Fruit fly (Drosophila melanogaster) whole organism, embryonic: ENCODE data around the gene CG17234.

Experiments used
- Asciz ChIP-seq: fragments of 200-800 bp; sonication (Bioruptor generic); optimal IDR thresholded peaks from 2 replicates; lab custom pipeline; 2017; ENCODE audit warnings: missing biosample characterization, mild to moderate bottlenecking, missing genetic modification characterization, missing genetic modification reagents
- B-H2 ChIP-seq: fragments of 200-800 bp; sonication (Bioruptor generic); optimal IDR thresholded peaks from 2 replicates; lab custom pipeline; 2018; ENCODE audit warnings: missing biosample characterization, mild to moderate bottlenecking, missing genetic modification characterization
- Bgb ChIP-seq: fragments of 200-800 bp; sonication (Bioruptor generic); IDR thresholded peaks from 2 replicates; pipeline ENCODE4 v1.3.6; 2022; ENCODE audit warnings: missing biosample characterization, missing genetic modification characterization; ENCODE audit not compliant: partially characterized antibody
- CG10321 ChIP-seq: fragments of 200-800 bp; sonication (Bioruptor generic); IDR thresholded peaks from 2 replicates; pipeline ENCODE4 v1.3.6; 2022; ENCODE audit warnings: missing biosample characterization, missing genetic modification characterization
- CG12744 ChIP-seq: fragments of 200-800 bp; sonication (Bioruptor generic); optimal IDR thresholded peaks from 2 replicates; lab custom pipeline; 2016; ENCODE audit warnings: missing biosample characterization, missing genetic modification characterization
- CG14014 ChIP-seq: fragments of 200-800 bp; sonication (Bioruptor generic); IDR thresholded peaks from 2 replicates; pipeline ENCODE4 v1.3.6; 2022; ENCODE audit warnings: missing biosample characterization, missing genetic modification characterization
- CG14050 ChIP-seq: fragments of 200-800 bp; sonication (Bioruptor generic); IDR thresholded peaks from 3 replicates; pipeline ENCODE4 v1.3.6; 2022; ENCODE audit warnings: missing biosample characterization, missing genetic modification characterization
- CG15514 ChIP-seq: fragments of 200-800 bp; sonication (Bioruptor generic); optimal IDR thresholded peaks from 3 replicates; lab custom pipeline; 2017; ENCODE audit warnings: missing biosample characterization, missing genetic modification characterization, mild to moderate bottlenecking, moderate library complexity, missing genetic modification reagents
- CG17829 ChIP-seq: fragments of 200-800 bp; optimal IDR thresholded peaks from 2 replicates; lab custom pipeline; 2019; ENCODE audit warnings: missing biosample characterization, mild to moderate bottlenecking, missing genetic modification characterization, moderate library complexity
- CG17912 ChIP-seq: fragments of 200-800 bp; sonication (Bioruptor generic); optimal IDR thresholded peaks from 2 replicates; lab custom pipeline; 2018; ENCODE audit warnings: missing biosample characterization, mild to moderate bottlenecking, missing genetic modification characterization
- CG18599 ChIP-seq: fragments of 200-800 bp; sonication (Bioruptor generic); optimal IDR thresholded peaks from 3 replicates; lab custom pipeline; 2017; ENCODE audit warnings: missing biosample characterization, missing genetic modification characterization, mild to moderate bottlenecking, moderate library complexity, missing genetic modification reagents
- CG18764 ChIP-seq: fragments of 200-800 bp; sonication (Bioruptor generic); optimal IDR thresholded peaks from 3 replicates; lab custom pipeline; 2016; ENCODE audit warnings: missing biosample characterization, missing genetic modification characterization
- CG32767 ChIP-seq: fragments of 200-800 bp; sonication (Bioruptor generic); IDR thresholded peaks from 2 replicates; pipeline ENCODE4 v1.3.6; 2022; ENCODE audit warnings: missing biosample characterization, missing genetic modification characterization
- CG32772 ChIP-seq: fragments of 200-800 bp; sonication (Bioruptor generic); IDR thresholded peaks from 2 replicates; pipeline ENCODE4 v1.3.6; 2022; ENCODE audit warnings: missing biosample characterization, missing genetic modification characterization
- CG33213 ChIP-seq: fragments of 200-800 bp; sonication (Bioruptor generic); optimal IDR thresholded peaks from 3 replicates; lab custom pipeline; 2016; ENCODE audit warnings: missing biosample characterization, missing genetic modification characterization
- CG42726 ChIP-seq: fragments of 200-800 bp; sonication (Bioruptor generic); IDR thresholded peaks from 2 replicates; pipeline ENCODE4 v1.3.6; 2022; ENCODE audit warnings: missing biosample characterization, missing genetic modification characterization; ENCODE audit not compliant: partially characterized antibody
- CG7357 ChIP-seq: fragments of 200-800 bp; sonication (Bioruptor generic); IDR thresholded peaks from 3 replicates; pipeline ENCODE4 v1.3.6; 2022; ENCODE audit warnings: missing biosample characterization, missing genetic modification characterization
- CG7372 ChIP-seq: fragments of 200-800 bp; sonication (Bioruptor generic); IDR thresholded peaks from 2 replicates; pipeline ENCODE4 v1.3.6; 2022; ENCODE audit warnings: missing biosample characterization, missing genetic modification characterization
- CG7839 ChIP-seq: fragments of 200-800 bp; sonication (Bioruptor generic); optimal IDR thresholded peaks from 3 replicates; lab custom pipeline; 2018; ENCODE audit warnings: missing biosample characterization, mild to moderate bottlenecking, missing genetic modification characterization, moderate library complexity
- CG7928 ChIP-seq: fragments of 200-800 bp; sonication (Bioruptor generic); optimal IDR thresholded peaks from 2 replicates; lab custom pipeline; 2017; ENCODE audit warnings: missing biosample characterization, mild to moderate bottlenecking, missing genetic modification characterization
- CG8290 ChIP-seq, 3 experiments: fragments of 200-800 bp; sonication (Bioruptor generic); optimal IDR thresholded peaks; 2 replicates each; lab custom pipeline; 2016 to 2019; ENCODE audit warnings: missing biosample characterization in 3 of 3, missing genetic modification characterization in 3 of 3, mild to moderate bottlenecking in 2 of 3, moderate library complexity in 1 of 3
- D19B ChIP-seq: fragments of 200-800 bp; sonication (Bioruptor generic); optimal IDR thresholded peaks from 2 replicates; lab custom pipeline; 2017; ENCODE audit warnings: missing biosample characterization, mild to moderate bottlenecking, missing genetic modification characterization
- Doc2 ChIP-seq: fragments of 200-800 bp; sonication (Bioruptor generic); IDR thresholded peaks from 2 replicates; pipeline ENCODE4 v1.3.6; 2022; ENCODE audit warnings: missing biosample characterization, missing genetic modification characterization
- E2f2 ChIP-seq: fragments of 200-800 bp; sonication (Bioruptor generic); IDR thresholded peaks from 2 replicates; pipeline ENCODE4 v1.3.6; 2022; ENCODE audit warnings: missing biosample characterization, missing genetic modification characterization
- Elba2 ChIP-seq: fragments of 200-800 bp; sonication (Bioruptor generic); optimal IDR thresholded peaks from 3 replicates; lab custom pipeline; 2016; ENCODE audit warnings: missing biosample characterization, missing genetic modification characterization
- Ets65A ChIP-seq: fragments of 200-800 bp; sonication (Bioruptor generic); peaks from one replicate; lab custom pipeline; 2016; ENCODE audit warnings: missing biosample characterization, missing genetic modification characterization
- HLH4C ChIP-seq: fragments of 200-800 bp; sonication (Bioruptor generic); IDR thresholded peaks from 3 replicates; pipeline ENCODE4 v1.3.6; 2022; ENCODE audit warnings: missing biosample characterization, missing genetic modification characterization; ENCODE audit not compliant: partially characterized antibody
- HLH54F ChIP-seq: fragments of 200-800 bp; sonication (Bioruptor generic); optimal IDR thresholded peaks from 3 replicates; lab custom pipeline; 2016; ENCODE audit warnings: missing biosample characterization, missing genetic modification characterization
- HmgZ ChIP-seq: fragments of 200-800 bp; sonication (Bioruptor generic); optimal IDR thresholded peaks from 2 replicates; lab custom pipeline; 2018; ENCODE audit warnings: missing biosample characterization, mild to moderate bottlenecking, missing genetic modification characterization
- Hr3 ChIP-seq: fragments of 200-800 bp; sonication (Bioruptor generic); optimal IDR thresholded peaks from 3 replicates; lab custom pipeline; 2016; ENCODE audit warnings: missing biosample characterization, missing genetic modification characterization
- Jarid2 ChIP-seq: fragments of 200-800 bp; sonication (Bioruptor generic); optimal IDR thresholded peaks from 3 replicates; lab custom pipeline; 2017; ENCODE audit warnings: mild to moderate bottlenecking, missing biosample characterization, missing genetic modification reagents, missing genetic modification characterization
- Mes4 ChIP-seq: fragments of 200-800 bp; sonication (Bioruptor generic); optimal IDR thresholded peaks from 2 replicates; lab custom pipeline; 2016; ENCODE audit warnings: missing biosample characterization, missing genetic modification characterization
- NFAT ChIP-seq: fragments of 200-800 bp; sonication (Bioruptor generic); IDR thresholded peaks from 2 replicates; pipeline ENCODE4 v1.3.6; 2022; ENCODE audit warnings: missing biosample characterization, missing genetic modification characterization
- Poxn ChIP-seq: fragments of 200-800 bp; sonication (Bioruptor generic); IDR thresholded peaks from 2 replicates; pipeline ENCODE4 v1.3.6; 2022; ENCODE audit warnings: missing biosample characterization, missing genetic modification characterization
- TFAM ChIP-seq: fragments of 200-800 bp; sonication (Bioruptor generic); optimal IDR thresholded peaks from 2 replicates; lab custom pipeline; 2017; ENCODE audit warnings: missing biosample characterization, missing genetic modification characterization, inconsistent platforms
- bsh ChIP-seq, 2 experiments: fragments of 200-800 bp; sonication (Bioruptor generic); optimal IDR thresholded peaks; 2 replicates each; lab custom pipeline; 2017 to 2018; ENCODE audit warnings: mild to moderate bottlenecking in 2 of 2, missing biosample characterization in 2 of 2, missing genetic modification characterization in 2 of 2, moderate library complexity in 1 of 2
- caup ChIP-seq: fragments of 200-800 bp; sonication (Bioruptor generic); optimal IDR thresholded peaks from 3 replicates; lab custom pipeline; 2017; ENCODE audit warnings: missing biosample characterization, mild to moderate bottlenecking, missing genetic modification characterization, moderate library complexity; ENCODE audit not compliant: severe bottlenecking
- chn ChIP-seq: fragments of 200-800 bp; sonication (Bioruptor generic); optimal IDR thresholded peaks from 2 replicates; lab custom pipeline; 2016; ENCODE audit warnings: missing biosample characterization, missing genetic modification characterization
- ci ChIP-seq: fragments of 200-800 bp; sonication (Bioruptor generic); IDR thresholded peaks from 3 replicates; pipeline ENCODE4 v1.3.6; 2022; ENCODE audit warnings: missing biosample characterization, missing genetic modification characterization
- gt ChIP-seq: fragments of 200-800 bp; sonication (Bioruptor generic); IDR thresholded peaks from 2 replicates; pipeline ENCODE4 v1.3.6; 2022; ENCODE audit warnings: missing biosample characterization, missing genetic modification characterization
- hkb ChIP-seq, 2 experiments: fragments of 200-800 bp in 1 of 2; fragments of >200 bp in 1 of 2; sonication (Bioruptor generic) in 1 of 2; IDR thresholded peaks in 1 of 2; optimal IDR thresholded peaks in 1 of 2; 2 replicates each; pipeline versions ENCODE4 v1.3.6 to Lab custom; 2017 to 2022; ENCODE audit warnings: missing biosample characterization in 1 of 2, missing genetic modification characterization in 1 of 2
- luna ChIP-seq: fragments of 200-800 bp; sonication (Bioruptor generic); optimal IDR thresholded peaks from 2 replicates; lab custom pipeline; 2016; ENCODE audit warnings: missing biosample characterization, missing genetic modification characterization
- row ChIP-seq: fragments of 200-800 bp; sonication (Bioruptor generic); IDR thresholded peaks from 3 replicates; pipeline ENCODE4 v1.3.6; 2022; ENCODE audit warnings: missing biosample characterization, missing genetic modification characterization
- shn ChIP-seq: fragments of 200-800 bp; sonication (Bioruptor generic); optimal IDR thresholded peaks from 3 replicates; lab custom pipeline; 2016; ENCODE audit warnings: missing biosample characterization, missing genetic modification characterization
- sim ChIP-seq: fragments of 200-800 bp; sonication (Bioruptor generic); IDR thresholded peaks from 2 replicates; pipeline ENCODE4 v1.3.6; 2022; ENCODE audit warnings: missing biosample characterization, missing genetic modification characterization
- sug ChIP-seq: fragments of 200-800 bp; optimal IDR thresholded peaks from 2 replicates; lab custom pipeline; 2019; ENCODE audit warnings: missing biosample characterization, mild to moderate bottlenecking, missing genetic modification characterization, moderate library complexity
- tx ChIP-seq: fragments of 200-800 bp; sonication (Bioruptor generic); optimal IDR thresholded peaks from 2 replicates; lab custom pipeline; 2016; ENCODE audit warnings: missing biosample characterization, missing genetic modification characterization
- vfl ChIP-seq: fragments of 200-800 bp; sonication (Bioruptor generic); optimal IDR thresholded peaks from 2 replicates; lab custom pipeline; 2016; ENCODE audit warnings: missing biosample characterization, missing genetic modification characterization
- wek ChIP-seq: fragments of 200-800 bp; sonication (Bioruptor generic); optimal IDR thresholded peaks from 3 replicates; lab custom pipeline; 2018; ENCODE audit warnings: missing biosample characterization, mild to moderate bottlenecking, missing genetic modification characterization, moderate library complexity
- wor ChIP-seq: fragments of 200-800 bp; sonication (Bioruptor generic); IDR thresholded peaks from 2 replicates; pipeline ENCODE4 v1.3.6; 2022; ENCODE audit warnings: missing biosample characterization, missing genetic modification characterization

CG17234 gene

DNA sequence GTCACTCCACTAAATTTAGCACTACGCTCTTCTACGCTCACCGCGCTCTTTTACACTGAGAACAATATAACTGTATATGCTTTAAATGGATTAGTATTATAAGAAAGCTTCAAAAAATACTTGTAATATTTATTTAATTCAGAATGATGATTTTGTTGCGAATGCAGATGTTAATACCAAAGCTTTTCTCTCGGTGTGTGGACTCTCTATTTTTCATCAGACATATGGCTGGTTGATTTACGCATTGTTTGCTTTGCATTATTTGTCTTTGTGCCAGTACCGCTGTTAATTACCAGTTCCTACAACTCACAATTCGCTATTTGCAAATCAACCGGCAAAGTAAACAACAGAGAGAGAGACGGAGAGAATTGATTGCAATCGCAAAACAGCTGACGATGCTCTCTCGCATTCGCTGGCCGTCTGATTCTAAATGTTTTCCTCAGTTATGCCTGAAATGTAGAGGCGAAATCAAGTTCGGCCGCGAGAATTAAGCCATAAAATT lies 31.1 kb upstream of the CG17234 start (continued):
- TF ChIP-seq Asciz (GFP tag; lab: Kevin White, UChicago) (peak; percentile 89), caup (GFP tag; lab: Kevin White, UChicago) (peak; percentile 96), wek (GFP tag; lab: Kevin White, UChicago) (peak; percentile 84), CG7928 (GFP tag; lab: Kevin White, UChicago) (peak; percentile 75), CG17829 (tag; lab: Kevin White, UChicago) (peak; percentile 95), Hr3 (GFP tag; lab: Kevin White, UChicago) (peak; percentile 97), CG33213 (peak; percentile 87), CG18764 (GFP tag; lab: Kevin White, UChicago) (peak; percentile 93), shn (peak; percentile 94), CG17912 (GFP tag; lab: Kevin White, UChicago) (peak; percentile 91), Ets65A (GFP tag; lab: Kevin White, UChicago) (peak; percentile 99), NFAT (peak; percentile 98), CG7372 (GFP tag; lab: Robert Waterston, UW) (peak; percentile 97), row (GFP tag; lab: Robert Waterston, UW) (peak; percentile 99), sim (peak; percentile 93), sug (tag; lab: Kevin White, UChicago) (peak; percentile 96), HLH4C (GFP tag; lab: Robert Waterston, UW) (no peak), CG7357 (GFP tag; lab: Robert Waterston, UW) (peak; percentile 87), Poxn (peak; percentile 90), E2f2 (GFP tag; lab: Robert Waterston, UW) (peak; percentile 84), CG32767 (GFP tag; lab: Robert Waterston, UW) (peak; percentile 96), CG7839 (tag; lab: Kevin White, UChicago) (peak; percentile 98), Bgb (GFP tag; lab: Robert Waterston, UW) (no peak), HLH54F (peak; percentile 95), CG12744 (GFP tag; lab: Kevin White, UChicago) (peak; percentile 93), vfl (GFP tag; lab: Kevin White, UChicago) (peak; percentile 96), wor (GFP tag; lab: Robert Waterston, UW) (peak; percentile 92), Doc2 (GFP tag; lab: Robert Waterston, UW) (peak; percentile 92), TFAM (GFP tag; lab: Kevin White, UChicago) (peak; percentile 78), tx (GFP tag; lab: Kevin White, UChicago) (peak; percentile 94), Jarid2 (peak; percentile 68), ci (peak; percentile 99), CG15514 (GFP tag; lab: Kevin White, UChicago) (peak; percentile 90), CG14050 (GFP tag; lab: Robert Waterston, UW) (peak; percentile 97), CG14014 (GFP tag; lab: Robert Waterston, UW) (peak; percentile 99), CG42726 (GFP tag; lab: Robert Waterston, UW) (no peak), chn (GFP tag; lab: Kevin White, UChicago) (peak; percentile 97), Mes4 (peak; percentile 88), luna (GFP tag; lab: Kevin White, UChicago) (peak; percentile 90), hkb (optimal IDR thresholded peaks at IDR 0.05; lab: Kevin White, UChicago) (no peak), hkb (GFP tag; IDR thresholded peaks at IDR 0.05; lab: Robert Waterston, UW) (peak; percentile 98), bsh (GFP tag; optimal IDR thresholded peaks at IDR 0.05; lab: Kevin White, UChicago) (peak; percentile 95 to 96), Elba2 (GFP tag; lab: Kevin White, UChicago) (peak; percentile 81), CG10321 (GFP tag; lab: Robert Waterston, UW) (peak; percentile 80), CG18599 (GFP tag; lab: Kevin White, UChicago) (peak; percentile 97), CG8290 (GFP tag; optimal IDR thresholded peaks at IDR 0.05; lab: Kevin White, UChicago) (peak; percentile 90), CG8290 (tag; optimal IDR thresholded peaks at IDR 0.05; lab: Kevin White, UChicago) (peak; percentile 43 to 98), HmgZ (tag; lab: Kevin White, UChicago) (peak; percentile 98), gt (GFP tag; lab: Robert Waterston, UW) (peak; percentile 91), CG32772 (peak; percentile 95), D19B (GFP tag; lab: Kevin White, UChicago) (peak; percentile 86), B-H2 (GFP tag; lab: Kevin White, UChicago) (peak; percentile 94)
